Worm (Caenorhabditis elegans): ENCODE measurements around the gene metl-18.

metl-18 gene

DNA sequence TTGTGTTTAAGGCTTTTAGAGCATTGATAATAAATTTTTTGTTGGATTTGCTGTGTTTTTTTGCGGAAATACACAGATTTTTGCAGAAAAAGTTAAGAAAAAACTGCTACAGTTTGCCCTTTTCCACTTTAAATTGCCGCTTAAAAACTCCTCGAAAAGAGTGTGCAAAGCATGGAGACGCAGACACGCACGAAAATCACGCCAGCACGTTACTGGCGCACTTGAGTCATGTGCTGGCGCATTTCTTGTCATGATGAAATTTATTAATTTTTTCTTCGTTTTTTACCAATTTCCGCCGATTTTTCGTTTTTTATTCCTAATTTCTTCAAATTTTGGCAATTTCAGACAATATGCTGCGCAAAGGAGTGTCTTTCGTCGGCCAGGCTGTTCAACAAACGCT is 34.5 kb downstream of the metl-18 start, which contains the start of gene C34C12.8 (continued):
- no peak for TF ChIP-seq bed-1 (GFP tag; IDR thresholded peaks at IDR 0.05)
- no peak for TF ChIP-seq bed-2 (GFP tag; IDR thresholded peaks at IDR 0.05)
- TF ChIP-seq ceh-27 (GFP tag; optimal IDR thresholded peaks at IDR 0.05) = peak; percentile 75
- TF ChIP-seq hlh-26 (GFP tag; conservative IDR thresholded peaks at IDR 0.05) = no peak
- TF ChIP-seq egrh-3 (GFP tag; IDR thresholded peaks at IDR 0.05) = no peak
- peak; percentile 96 for TF ChIP-seq dox-1 (GFP tag; IDR thresholded peaks at IDR 0.05)
- peak; percentile 95 for TF ChIP-seq tlf-1 (GFP tag; optimal IDR thresholded peaks at IDR 0.05)
- TF ChIP-seq unc-130 (GFP tag; optimal IDR thresholded peaks at IDR 0.05) = peak; percentile 65
- TF ChIP-seq D2030.7 (GFP tag; IDR thresholded peaks at IDR 0.05) = peak; percentile 93
- TF ChIP-seq sptf-2 (GFP tag; optimal IDR thresholded peaks at IDR 0.05) = no peak
- peak; percentile 11 for TF ChIP-seq ztf-22 (GFP tag; optimal IDR thresholded peaks at IDR 0.05)
- no peak for TF ChIP-seq lag-1 (GFP tag; IDR thresholded peaks at IDR 0.05)
- no peak for TF ChIP-seq dpff-1 (tag; optimal IDR thresholded peaks at IDR 0.05)
- TF ChIP-seq madf-3 (GFP tag; IDR thresholded peaks at IDR 0.05) = peak; percentile 96
- TF ChIP-seq ceh-79 (tag; optimal IDR thresholded peaks at IDR 0.05) = peak; percentile 8

DNA sequence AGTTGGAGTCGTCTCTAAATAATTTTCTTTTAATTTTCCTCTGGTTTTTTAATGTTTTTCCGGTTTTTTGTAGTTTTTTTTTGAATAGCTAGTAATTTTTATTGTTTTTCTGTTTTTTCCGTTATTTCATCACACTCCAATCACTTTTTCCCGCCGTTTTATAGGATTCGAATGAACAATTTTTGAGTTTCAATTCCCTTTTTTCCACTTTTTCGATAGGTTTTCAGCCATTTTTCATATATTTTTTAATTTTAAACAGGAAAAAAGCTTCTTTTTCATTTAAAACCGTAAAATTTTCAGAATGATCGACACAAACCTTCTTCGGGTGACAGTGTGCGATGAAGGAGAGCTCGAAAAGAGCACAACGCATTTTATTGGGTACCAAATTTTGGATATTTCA is 35.9 kb downstream of the metl-18 start, which contains the start of gene pph-6:
Gene pph-6 (plus strand): TSS at position 301 of the 400 bp plus-strand sequence.
- TF ChIP-seq ztf-25 (GFP tag; IDR thresholded peaks at IDR 0.05) (no peak), him-1 (tag; optimal IDR thresholded peaks at IDR 0.05) (no peak), snpc-1.1 (tag; optimal IDR thresholded peaks at IDR 0.05; ENCODE audit: insufficient read depth) (no peak), Y53G8AR.9 (GFP tag; conservative IDR thresholded peaks at IDR 0.05) (no peak), attf-5 (GFP tag; optimal IDR thresholded peaks at IDR 0.05) (no peak), aptf-3 (GFP tag; IDR thresholded peaks at IDR 0.05) (no peak), egl-18 (GFP tag; IDR thresholded peaks at IDR 0.05) (no peak), ztf-22 (GFP tag; optimal IDR thresholded peaks at IDR 0.05) (no peak), egrh-3 (GFP tag; IDR thresholded peaks at IDR 0.05) (no peak), Y79H2A.3 (GFP tag; conservative IDR thresholded peaks at IDR 0.05) (no peak), F55B11.4 (tag; optimal IDR thresholded peaks at IDR 0.05; ENCODE audit: borderline replicate concordance, insufficient read depth) (no peak)

DNA sequence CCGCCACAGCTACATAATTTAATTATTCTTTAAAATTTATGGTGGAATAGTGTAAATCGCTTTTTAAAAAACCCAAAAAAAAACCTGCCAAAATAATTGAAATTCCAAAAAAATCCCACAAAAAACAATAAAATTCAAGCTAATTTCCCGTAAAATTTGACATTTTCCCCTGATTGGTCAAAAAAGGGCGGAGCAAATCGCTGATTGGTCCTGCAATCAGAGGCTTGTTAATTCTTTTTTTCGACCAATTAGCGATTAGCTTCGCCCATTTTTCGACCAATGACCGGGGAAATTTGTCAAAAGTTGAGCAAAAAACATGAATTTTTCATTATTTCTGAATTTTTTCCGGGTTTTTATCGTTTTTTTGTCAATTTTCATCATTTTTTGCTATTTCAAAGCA is 41.5 kb downstream of the metl-18 start:
- peak; percentile 73 for TF ChIP-seq nfyb-1 (GFP tag; IDR thresholded peaks at IDR 0.05)
- no peak for TF ChIP-seq nfya-2 (GFP tag; IDR thresholded peaks at IDR 0.05)

DNA sequence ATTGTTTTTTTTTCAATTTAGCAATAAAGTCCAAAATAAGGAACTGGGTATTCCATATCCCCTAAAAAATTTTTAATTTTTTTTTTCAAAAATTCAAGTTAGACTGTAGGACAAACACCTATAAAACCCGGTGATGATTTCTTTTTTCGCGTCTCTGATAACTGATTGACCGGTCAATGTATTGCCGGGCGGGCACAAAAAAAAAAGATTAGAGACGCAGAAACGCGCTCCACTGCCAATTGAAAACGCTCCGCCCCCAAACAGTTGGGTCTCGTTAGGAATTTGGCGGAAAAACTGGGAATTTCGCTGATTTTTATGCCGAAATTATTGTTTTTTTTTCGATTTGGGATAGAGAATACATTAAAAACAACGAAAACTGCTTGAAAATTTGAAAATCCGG is 42.8 kb downstream of the metl-18 start:
- no peak for TF ChIP-seq sea-2 (GFP tag; IDR thresholded peaks at IDR 0.05)
- TF ChIP-seq akir-1 (GFP tag; optimal IDR thresholded peaks at IDR 0.05) = no peak
- TF ChIP-seq nhr-80 (tag; optimal IDR thresholded peaks at IDR 0.05) = peak; percentile 52
- no peak for TF ChIP-seq B0019.2 (GFP tag; conservative IDR thresholded peaks at IDR 0.05)
- TF ChIP-seq T26A5.8 (tag; optimal IDR thresholded peaks at IDR 0.05) = no peak
- no peak for TF ChIP-seq aptf-3 (GFP tag; IDR thresholded peaks at IDR 0.05)
- no peak for TF ChIP-seq cebp-1 (GFP tag; IDR thresholded peaks at IDR 0.05)
- TF ChIP-seq cebp-1 (tag; optimal IDR thresholded peaks at IDR 0.05) = peak; percentile 13

DNA sequence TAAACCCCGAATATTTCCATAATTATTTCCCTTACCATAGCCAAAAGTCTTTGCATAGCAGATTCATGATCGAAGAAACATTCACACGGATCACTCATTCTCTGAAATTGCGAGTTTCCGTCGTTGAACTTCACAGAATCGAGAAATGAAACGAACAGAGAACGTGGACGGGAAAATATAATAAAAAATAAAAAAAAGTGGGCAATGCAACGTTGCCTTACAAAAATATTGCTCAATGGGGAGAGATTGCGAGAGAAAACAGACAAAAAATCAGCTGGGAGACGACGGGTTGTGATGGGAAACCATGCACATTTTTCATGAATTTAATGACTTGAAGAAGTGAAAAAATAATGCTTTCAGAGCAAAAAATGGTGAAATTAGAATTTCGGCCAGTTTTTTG is 44.1 kb downstream of the metl-18 start, which contains the start of gene smim-14:
Gene smim-14 (minus strand): TSS at position 101 of the 400 bp plus-strand sequence.
- TF ChIP-seq egrh-3 (GFP tag; IDR thresholded peaks at IDR 0.05) = no peak
- TF ChIP-seq F23B12.7 (tag; optimal IDR thresholded peaks at IDR 0.05; ENCODE audit: insufficient read depth) = no peak
